Fruit fly (Drosophila melanogaster) whole organism, wandering third instar larva: ENCODE measurements around the gene CG15772.

Experiments
- Dif ChIP-seq: fragments of 200-275, 200-300 bp; sonication (Bioruptor generic); optimal IDR thresholded peaks from 2 replicates; lab custom pipeline; 2018; ENCODE audit warnings: missing biosample characterization, missing genetic modification characterization; ENCODE audit not compliant: partially characterized antibody
- Hnf4 ChIP-seq: fragments of 200-800 bp; sonication (Bioruptor generic); optimal IDR thresholded peaks from 2 replicates; lab custom pipeline; 2016; ENCODE audit warnings: missing biosample characterization, mild to moderate bottlenecking, missing genetic modification characterization
- Myc ChIP-seq: fragments of >200 bp; optimal IDR thresholded peaks from 2 replicates; lab custom pipeline; 2017
- br ChIP-seq: fragments of 200-800 bp; sonication (Bioruptor generic); optimal IDR thresholded peaks from 2 replicates; lab custom pipeline; 2016; ENCODE audit warnings: missing biosample characterization, missing genetic modification characterization
- fru ChIP-seq: fragments of 200-800 bp; sonication (Bioruptor generic); optimal IDR thresholded peaks from 3 replicates; lab custom pipeline; 2016; ENCODE audit warnings: missing biosample characterization, mild to moderate bottlenecking, missing genetic modification characterization
- h ChIP-seq: fragments of 200-800 bp; sonication (Bioruptor generic); optimal IDR thresholded peaks from 3 replicates; lab custom pipeline; 2016; ENCODE audit warnings: missing biosample characterization, mild to moderate bottlenecking, missing genetic modification characterization
- lola ChIP-seq: fragments of >200 bp; optimal IDR thresholded peaks from 2 replicates; lab custom pipeline; 2017; ENCODE audit warnings: missing biosample characterization, missing genetic modification characterization
- psq ChIP-seq: fragments of 200-800 bp; sonication (Bioruptor generic); optimal IDR thresholded peaks from 3 replicates; lab custom pipeline; 2017; ENCODE audit warnings: missing biosample characterization, mild to moderate bottlenecking, missing genetic modification characterization, moderate library complexity
- sage ChIP-seq: fragments of 200-800 bp; sonication (Bioruptor generic); optimal IDR thresholded peaks from 2 replicates; lab custom pipeline; 2016; ENCODE audit warnings: missing biosample characterization, mild to moderate bottlenecking, missing genetic modification characterization
- tai ChIP-seq: sonication (Bioruptor generic); optimal IDR thresholded peaks from 2 replicates; lab custom pipeline; 2016; ENCODE audit warnings: missing biosample characterization, missing genetic modification characterization

DNA sequence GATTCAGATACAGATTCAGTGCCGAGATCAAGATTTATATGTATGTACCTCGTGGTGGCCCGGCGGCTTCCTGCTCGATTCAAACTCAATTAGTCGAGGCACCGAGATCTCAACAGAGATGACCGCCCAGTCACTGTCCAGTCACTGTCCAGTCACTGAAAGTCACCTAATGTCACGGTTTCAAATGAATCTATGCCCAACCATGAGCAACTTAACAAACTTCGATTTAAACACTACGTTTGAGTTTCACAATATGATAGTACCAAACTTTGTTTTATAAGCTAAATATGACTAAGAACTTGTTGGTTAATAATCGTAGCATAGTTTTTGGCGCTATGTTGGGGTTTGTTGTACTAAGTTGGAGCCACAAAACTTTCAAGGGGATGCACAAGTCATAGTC is 47.0 kb upstream of the CG15772 start:
- TF ChIP-seq Dif (GFP tag; lab: Kevin White, UChicago) (no peak), sage (GFP tag; lab: Kevin White, UChicago) (no peak), Myc (lab: Kevin White, UChicago) (no peak), Hnf4 (GFP tag; lab: Kevin White, UChicago) (no peak), lola (no peak), tai (GFP tag; lab: Kevin White, UChicago) (no peak), h (GFP tag; lab: Kevin White, UChicago) (no peak), psq (GFP tag; lab: Kevin White, UChicago) (no peak), br (GFP tag; lab: Kevin White, UChicago) (no peak), fru (no peak)
